Worm (Caenorhabditis elegans) whole organism, L4/young adult: ENCODE results near the gene ipla-7.

Experiments used
- W03F9.2 ChIP-seq: fragments of 150-350 bp; optimal IDR thresholded peaks from 2 replicates; lab custom pipeline; 2014; ENCODE audit warnings: missing biosample characterization, missing genetic modification characterization
- dao-5 ChIP-seq: sonication (generic microtip); optimal IDR thresholded peaks from 2 replicates; lab custom pipeline; 2016; ENCODE audit warnings: missing genotype, missing genetic modification characterization, moderate library complexity, missing compliant biosample characterization
- him-1 ChIP-seq: sonication (generic microtip); optimal IDR thresholded peaks from 2 replicates; lab custom pipeline; 2016; ENCODE audit warnings: missing genotype, missing genetic modification reagents, missing genetic modification characterization, missing compliant biosample characterization

DNA sequence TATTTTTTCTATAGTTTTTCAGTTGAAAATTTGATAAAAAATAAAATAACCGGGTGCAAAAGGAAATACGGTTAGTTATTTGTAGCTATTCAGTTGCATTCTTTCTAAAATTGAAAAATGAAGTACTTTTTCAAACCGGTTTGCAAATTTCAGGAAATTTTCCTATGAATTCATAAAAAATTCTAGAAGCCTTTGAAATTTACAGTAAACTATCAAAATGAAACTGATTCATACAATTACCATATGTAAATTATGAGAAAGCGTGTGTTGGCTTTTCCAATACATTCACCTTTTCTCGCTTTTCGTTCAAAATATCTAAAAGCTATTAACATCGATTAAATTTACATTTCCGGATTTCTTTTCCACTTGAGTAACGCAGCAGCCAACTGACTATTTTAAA, 45.7 kb downstream of the ipla-7 start, which contains the start of gene ent-7:
- TF ChIP-seq dao-5 (tag; lab: Kevin White, UChicago): no peak
- no peak for TF ChIP-seq W03F9.2 (tag; lab: Kevin White, UChicago)
- TF ChIP-seq him-1 (tag; lab: Kevin White, UChicago): no peak
